Worm (Caenorhabditis elegans): Measurements from ENCODE around the gene ins-39.

ce11 chrX:1344321-1344720 is at the start of gene ins-39:
- TF ChIP-seq ceh-31 (tag; optimal IDR thresholded peaks at IDR 0.05) (no peak), ama-1 (optimal IDR thresholded peaks at IDR 0.05) (no peak), ceh-14 (tag; optimal IDR thresholded peaks at IDR 0.05) (no peak), pha-4 (tag; optimal IDR thresholded peaks at IDR 0.05) (no peak), pqm-1 (tag; optimal IDR thresholded peaks at IDR 0.05) (no peak), elt-2 (tag; optimal IDR thresholded peaks at IDR 0.05) (no peak)
